Fruit fly (Drosophila melanogaster) whole organism, wandering third instar larva: ENCODE data around the gene Phae1.

Experiments used
- Abd-B ChIP-seq: fragments of >200 bp; optimal IDR thresholded peaks from 2 replicates; lab custom pipeline; 2017; ENCODE audit warnings: missing biosample characterization, missing genetic modification characterization
- CG32264 ChIP-seq: fragments of 200-800 bp; sonication (Bioruptor generic); optimal IDR thresholded peaks from 2 replicates; lab custom pipeline; 2016; ENCODE audit warnings: missing biosample characterization, missing genetic modification characterization
- CG9705 ChIP-seq: fragments of 200-800 bp; sonication (Bioruptor generic); optimal IDR thresholded peaks from 2 replicates; lab custom pipeline; 2018; ENCODE audit warnings: missing biosample characterization, mild to moderate bottlenecking, missing genetic modification characterization
- CrebA ChIP-seq: fragments of 200-800 bp; sonication (Bioruptor generic); optimal IDR thresholded peaks from 2 replicates; lab custom pipeline; 2016; ENCODE audit warnings: missing biosample characterization, mild to moderate bottlenecking, missing genetic modification characterization, borderline replicate concordance
- Dfd ChIP-seq: fragments of >200 bp; optimal IDR thresholded peaks from 2 replicates; lab custom pipeline; 2017; ENCODE audit warnings: missing biosample characterization, missing genetic modification characterization
- Dif ChIP-seq: fragments of 200-275, 200-300 bp; sonication (Bioruptor generic); optimal IDR thresholded peaks from 2 replicates; lab custom pipeline; 2018; ENCODE audit warnings: missing biosample characterization, missing genetic modification characterization; ENCODE audit not compliant: partially characterized antibody
- GATAd ChIP-seq: sonication (Bioruptor generic); optimal IDR thresholded peaks from 2 replicates; lab custom pipeline; 2016; ENCODE audit warnings: missing biosample characterization, missing genetic modification characterization
- HLH106 ChIP-seq: fragments of 200-800 bp; optimal IDR thresholded peaks from 3 replicates; lab custom pipeline; 2019; ENCODE audit warnings: missing biosample characterization, mild to moderate bottlenecking, missing genetic modification characterization, moderate library complexity
- Hnf4 ChIP-seq: fragments of 200-800 bp; sonication (Bioruptor generic); optimal IDR thresholded peaks from 2 replicates; lab custom pipeline; 2016; ENCODE audit warnings: missing biosample characterization, mild to moderate bottlenecking, missing genetic modification characterization
- Hr78 ChIP-seq: fragments of >200 bp; optimal IDR thresholded peaks from 2 replicates; lab custom pipeline; 2017; ENCODE audit warnings: missing biosample characterization, missing genetic modification characterization
- Hr83 ChIP-seq: fragments of 200-300 bp; sonication (Bioruptor generic); optimal IDR thresholded peaks from 2 replicates; lab custom pipeline; 2016; ENCODE audit warnings: missing biosample characterization, mild to moderate bottlenecking, missing genetic modification characterization, moderate library complexity; ENCODE audit not compliant: poor library complexity, severe bottlenecking
- Jra ChIP-seq: sonication (Bioruptor generic); optimal IDR thresholded peaks from 2 replicates; lab custom pipeline; 2016; ENCODE audit warnings: missing biosample characterization, missing genetic modification characterization
- Mio ChIP-seq: sonication (Bioruptor generic); optimal IDR thresholded peaks from 2 replicates; lab custom pipeline; 2016; ENCODE audit warnings: missing biosample characterization, missing genetic modification characterization
- Myc ChIP-seq: fragments of >200 bp; optimal IDR thresholded peaks from 2 replicates; lab custom pipeline; 2017
- N ChIP-seq: fragments of >200 bp; optimal IDR thresholded peaks from 2 replicates; lab custom pipeline; 2018; ENCODE audit warnings: missing biosample characterization, missing external identifiers, missing genetic modification characterization
- OdsH ChIP-seq: fragments of 200-800 bp; sonication (Bioruptor generic); optimal IDR thresholded peaks from 2 replicates; lab custom pipeline; 2016; ENCODE audit warnings: missing biosample characterization, mild to moderate bottlenecking, missing genetic modification characterization
- Rel ChIP-seq, 2 experiments: fragments of 200-800 bp; sonication (Bioruptor generic) in 1 of 2; optimal IDR thresholded peaks; 2 replicates in 1 of 2; 3 replicates in 1 of 2; lab custom pipeline; 2016 to 2019; ENCODE audit warnings: mild to moderate bottlenecking in 2 of 2, missing biosample characterization in 2 of 2, missing genetic modification characterization in 2 of 2, moderate library complexity in 1 of 2
- Sp1 ChIP-seq: fragments of 200-800 bp; sonication (Bioruptor generic); optimal IDR thresholded peaks from 3 replicates; lab custom pipeline; 2019; ENCODE audit warnings: missing biosample characterization, mild to moderate bottlenecking, missing genetic modification characterization, moderate library complexity
- Vsx2 ChIP-seq: fragments of 200-300, 225-300 bp; sonication (Bioruptor generic); optimal IDR thresholded peaks from 2 replicates; lab custom pipeline; 2018; ENCODE audit warnings: missing biosample characterization, missing genetic modification characterization; ENCODE audit not compliant: partially characterized antibody
- br ChIP-seq: fragments of 200-800 bp; sonication (Bioruptor generic); optimal IDR thresholded peaks from 2 replicates; lab custom pipeline; 2016; ENCODE audit warnings: missing biosample characterization, missing genetic modification characterization
- brk ChIP-seq: fragments of 200-800 bp; sonication (Bioruptor generic); optimal IDR thresholded peaks from 2 replicates; lab custom pipeline; 2016; ENCODE audit warnings: missing biosample characterization, mild to moderate bottlenecking, missing genetic modification characterization
- dl ChIP-seq, 2 experiments: fragments of 175-275, 200-275 bp in 1 of 2; fragments of 200-275 bp in 1 of 2; sonication (Bioruptor generic); optimal IDR thresholded peaks; lab custom pipeline; 2018; ENCODE audit warnings: mild to moderate bottlenecking in 2 of 2, missing biosample characterization in 2 of 2, missing genetic modification characterization in 2 of 2, moderate library complexity in 2 of 2; ENCODE audit not compliant: partially characterized antibody in 2 of 2, insufficient read depth in 1 of 2
- dmrt93B ChIP-seq: fragments of 200-800 bp; sonication (Bioruptor generic); optimal IDR thresholded peaks from 2 replicates; lab custom pipeline; 2018; ENCODE audit warnings: missing biosample characterization, mild to moderate bottlenecking, missing genetic modification characterization
- dsf ChIP-seq: sonication (Bioruptor generic); optimal IDR thresholded peaks from 2 replicates; lab custom pipeline; 2016; ENCODE audit warnings: missing biosample characterization, missing genetic modification characterization, borderline replicate concordance
- ey ChIP-seq: fragments of 200-800 bp; sonication (Bioruptor generic); optimal IDR thresholded peaks from 2 replicates; lab custom pipeline; 2016; ENCODE audit warnings: missing biosample characterization, missing genetic modification characterization
- foxo ChIP-seq, 2 experiments: fragments of 200-800 bp; sonication (Bioruptor generic); optimal IDR thresholded peaks; 2 replicates in 1 of 2; 3 replicates in 1 of 2; lab custom pipeline; 2016 to 2017; ENCODE audit warnings: missing biosample characterization in 2 of 2, missing genetic modification characterization in 2 of 2
- fru ChIP-seq: fragments of 200-800 bp; sonication (Bioruptor generic); optimal IDR thresholded peaks from 3 replicates; lab custom pipeline; 2016; ENCODE audit warnings: missing biosample characterization, mild to moderate bottlenecking, missing genetic modification characterization
- h ChIP-seq: fragments of 200-800 bp; sonication (Bioruptor generic); optimal IDR thresholded peaks from 3 replicates; lab custom pipeline; 2016; ENCODE audit warnings: missing biosample characterization, mild to moderate bottlenecking, missing genetic modification characterization
- jim ChIP-seq: fragments of 175-275, 200-325 bp; sonication (Bioruptor generic); optimal IDR thresholded peaks from 2 replicates; lab custom pipeline; 2016; ENCODE audit warnings: missing biosample characterization, mild to moderate bottlenecking, missing genetic modification characterization
- lola ChIP-seq: fragments of >200 bp; optimal IDR thresholded peaks from 2 replicates; lab custom pipeline; 2017; ENCODE audit warnings: missing biosample characterization, missing genetic modification characterization
- pan ChIP-seq: fragments of >200 bp; optimal IDR thresholded peaks from 2 replicates; lab custom pipeline; 2017
- psq ChIP-seq: fragments of 200-800 bp; sonication (Bioruptor generic); optimal IDR thresholded peaks from 3 replicates; lab custom pipeline; 2017; ENCODE audit warnings: missing biosample characterization, mild to moderate bottlenecking, missing genetic modification characterization, moderate library complexity
- rgr ChIP-seq: fragments of 200-800 bp; sonication (Bioruptor generic); optimal IDR thresholded peaks from 3 replicates; lab custom pipeline; 2016; ENCODE audit warnings: missing biosample characterization, mild to moderate bottlenecking, missing genetic modification characterization
- sage ChIP-seq: fragments of 200-800 bp; sonication (Bioruptor generic); optimal IDR thresholded peaks from 2 replicates; lab custom pipeline; 2016; ENCODE audit warnings: missing biosample characterization, mild to moderate bottlenecking, missing genetic modification characterization
- sv ChIP-seq: fragments of 200-800 bp; sonication (Bioruptor generic); optimal IDR thresholded peaks from 3 replicates; lab custom pipeline; 2016; ENCODE audit warnings: missing biosample characterization, missing genetic modification characterization
- tai ChIP-seq: sonication (Bioruptor generic); optimal IDR thresholded peaks from 2 replicates; lab custom pipeline; 2016; ENCODE audit warnings: missing biosample characterization, missing genetic modification characterization
- usp ChIP-seq: fragments of >200 bp; optimal IDR thresholded peaks from 2 replicates; lab custom pipeline; 2017; ENCODE audit warnings: missing biosample characterization, missing genetic modification characterization
- woc ChIP-seq: sonication (Bioruptor generic); optimal IDR thresholded peaks from 2 replicates; lab custom pipeline; 2016; ENCODE audit warnings: missing biosample characterization, mild to moderate bottlenecking, missing genetic modification characterization

Phae1 gene

DNA sequence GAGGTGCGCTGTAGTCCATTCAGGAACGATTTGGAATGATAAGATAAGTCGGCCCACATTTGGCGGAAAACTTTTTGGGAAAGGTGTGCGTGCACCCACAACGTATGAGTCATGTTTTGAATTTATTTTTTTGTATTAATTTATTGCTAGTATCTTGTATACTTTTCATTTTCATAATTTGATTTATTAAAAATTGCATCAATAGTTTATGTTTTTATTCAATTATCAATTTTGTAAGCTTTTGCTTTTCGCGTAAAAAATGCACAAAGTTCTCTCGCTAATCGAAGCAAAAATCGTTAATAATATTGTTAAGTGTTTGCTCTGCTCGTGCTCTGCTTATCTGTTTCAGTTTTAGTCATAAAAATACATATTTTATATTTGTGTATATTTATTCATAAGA, 2.1 kb upstream of the Phae1 start:
- TF ChIP-seq Myc (lab: Kevin White, UChicago) (no peak), dmrt93B (GFP tag; lab: Kevin White, UChicago) (no peak), dl (GFP tag; optimal IDR thresholded peaks at IDR 0.05; lab: Kevin White, UChicago; ENCODE audit: insufficient read depth in 1 of 2, partially characterized antibody in 2 of 2) (no peak), br (no peak), Hnf4 (GFP tag; lab: Kevin White, UChicago) (no peak), GATAd (GFP tag; lab: Kevin White, UChicago) (no peak)

DNA sequence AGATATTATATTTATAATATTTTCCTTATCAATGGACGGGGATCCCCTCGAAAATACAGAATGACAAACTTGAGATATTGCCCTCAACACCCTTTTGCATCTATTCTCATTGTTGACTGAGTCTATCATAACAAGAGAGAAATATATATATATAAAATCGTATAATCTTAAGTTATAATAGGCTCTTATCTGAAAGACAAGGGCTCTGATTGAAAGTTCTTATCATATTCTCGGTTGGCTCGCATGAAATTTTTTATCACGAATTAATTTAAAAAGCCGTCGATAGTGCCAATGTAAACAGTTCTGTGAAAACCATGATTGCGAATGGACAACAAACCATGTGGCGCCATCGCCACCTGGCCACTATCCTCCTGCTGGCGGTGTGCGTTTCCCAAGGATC, 1.6 kb downstream of the Phae1 start, which contains the start of gene Phae2:
Gene Phae2 (plus strand): TSS at position 301 of the 400 bp plus-strand sequence.
- no peak for TF ChIP-seq fru (GFP tag; lab: Kevin White, UChicago)
- no peak for TF ChIP-seq dl (GFP tag; optimal IDR thresholded peaks at IDR 0.05; lab: Kevin White, UChicago; ENCODE audit: insufficient read depth in 1 of 2, partially characterized antibody in 2 of 2)
- TF ChIP-seq Dif (GFP tag; lab: Kevin White, UChicago) = no peak
- TF ChIP-seq OdsH = no peak
- TF ChIP-seq Dfd = no peak
- TF ChIP-seq Hnf4 (GFP tag; lab: Kevin White, UChicago) = no peak
- TF ChIP-seq Hr83 (GFP tag; lab: Kevin White, UChicago) = no peak
- no peak for TF ChIP-seq tai (GFP tag; lab: Kevin White, UChicago)
- TF ChIP-seq dsf (GFP tag; lab: Kevin White, UChicago) = no peak
- TF ChIP-seq ey (GFP tag; lab: Kevin White, UChicago) = no peak
- TF ChIP-seq GATAd (GFP tag; lab: Kevin White, UChicago) = no peak

DNA sequence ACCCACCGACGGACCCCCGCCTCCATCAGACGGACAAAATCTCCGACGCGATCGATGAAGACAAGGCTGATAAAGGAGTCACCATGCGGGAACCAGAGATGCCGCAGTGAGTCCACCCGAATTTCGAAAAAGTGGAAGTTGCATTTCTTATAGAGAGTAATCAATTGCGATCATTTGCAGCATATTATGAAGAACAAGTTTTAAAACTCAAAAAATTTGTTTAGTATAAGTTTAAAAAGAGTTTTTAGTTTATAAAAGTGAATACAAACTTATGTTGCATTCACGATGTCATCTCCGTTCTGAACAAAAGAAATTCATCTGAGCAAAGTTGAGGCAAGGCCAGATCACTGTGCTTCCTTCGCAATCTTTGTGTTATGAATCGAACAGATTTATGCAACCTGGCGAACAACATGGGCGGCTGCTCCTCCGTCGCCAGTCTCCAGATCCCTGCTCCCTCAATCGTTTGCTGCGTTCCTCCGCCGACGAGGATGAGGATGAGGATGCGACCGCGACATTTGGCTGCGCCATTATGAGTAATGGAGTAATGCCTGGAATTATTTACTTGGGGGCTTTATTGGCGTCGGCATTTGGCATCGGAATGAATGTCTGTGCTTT, 3.8 kb downstream of the Phae1 start:
- TF ChIP-seq sv (GFP tag; lab: Kevin White, UChicago) = no peak
- TF ChIP-seq br = peak; percentile 56
- TF ChIP-seq jim (GFP tag; lab: Kevin White, UChicago) = no peak
- TF ChIP-seq OdsH = peak; percentile 49
- TF ChIP-seq Hnf4 (GFP tag; lab: Kevin White, UChicago) = peak; percentile 39
- peak; percentile 46 for TF ChIP-seq psq (GFP tag; lab: Kevin White, UChicago)
- peak; percentile 47 for TF ChIP-seq Sp1 (GFP tag; lab: Kevin White, UChicago)
- no peak for TF ChIP-seq CG32264 (GFP tag; lab: Kevin White, UChicago)
- no peak for TF ChIP-seq GATAd (GFP tag; lab: Kevin White, UChicago)
- TF ChIP-seq CG9705 (GFP tag; lab: Kevin White, UChicago) = no peak
- no peak for TF ChIP-seq pan (lab: Kevin White, UChicago)
- TF ChIP-seq Vsx2 (GFP tag; lab: Kevin White, UChicago) = no peak
- TF ChIP-seq Myc (lab: Kevin White, UChicago) = peak; percentile 12
- no peak for TF ChIP-seq lola
- no peak for TF ChIP-seq Dfd
- no peak for TF ChIP-seq brk (GFP tag; lab: Kevin White, UChicago)
- TF ChIP-seq Dif (GFP tag; lab: Kevin White, UChicago) = no peak
- TF ChIP-seq Mio (GFP tag; lab: Kevin White, UChicago) = no peak
- TF ChIP-seq Hr78 = no peak
- TF ChIP-seq dmrt93B (GFP tag; lab: Kevin White, UChicago) = no peak
- peak; percentile 87 for TF ChIP-seq woc (GFP tag; lab: Kevin White, UChicago)
- TF ChIP-seq HLH106 (tag; lab: Kevin White, UChicago) = peak; percentile 47
- TF ChIP-seq Abd-B (GFP tag; lab: Kevin White, UChicago) = no peak
- TF ChIP-seq Jra (GFP tag; lab: Kevin White, UChicago) = no peak
- peak; percentile 51 for TF ChIP-seq ey (GFP tag; lab: Kevin White, UChicago)
- no peak for TF ChIP-seq tai (GFP tag; lab: Kevin White, UChicago)
- TF ChIP-seq dsf (GFP tag; lab: Kevin White, UChicago) = no peak
- TF ChIP-seq CrebA (GFP tag; lab: Kevin White, UChicago) = no peak
- TF ChIP-seq fru (GFP tag; lab: Kevin White, UChicago) = peak; percentile 87
- TF ChIP-seq dl (GFP tag; optimal IDR thresholded peaks at IDR 0.05; lab: Kevin White, UChicago; ENCODE audit: insufficient read depth in 1 of 2, partially characterized antibody in 2 of 2) = no peak
- TF ChIP-seq Rel (GFP tag; optimal IDR thresholded peaks at IDR 0.05; lab: Kevin White, UChicago) = no peak
- TF ChIP-seq Rel (tag; optimal IDR thresholded peaks at IDR 0.05; lab: Kevin White, UChicago) = no peak
- TF ChIP-seq rgr = peak; percentile 12
- TF ChIP-seq usp (GFP tag; lab: Kevin White, UChicago) = no peak
- TF ChIP-seq sage (GFP tag; lab: Kevin White, UChicago) = no peak
- no peak for TF ChIP-seq Hr83 (GFP tag; lab: Kevin White, UChicago)
- TF ChIP-seq foxo (GFP tag; optimal IDR thresholded peaks at IDR 0.05; lab: Kevin White, UChicago) = peak in 1 of 2 experiments; percentile 21
- TF ChIP-seq h (GFP tag; lab: Kevin White, UChicago) = peak; percentile 45
- no peak for TF ChIP-seq N (GFP tag; lab: Kevin White, UChicago)
